Fruit fly (Drosophila melanogaster): Measurements from ENCODE around the gene CG4259.

CG4259 gene

dm6 chr2L:2163568-2163953 is 34.5 kb upstream of the CG4259 start (continued):
- TF ChIP-seq CG33213 (GFP tag; optimal IDR thresholded peaks at IDR 0.05) (peak; percentile 72), cg (GFP tag; optimal IDR thresholded peaks at IDR 0.05) (no peak), Fer2 (tag; optimal IDR thresholded peaks at IDR 0.05) (no peak), Scr (GFP tag; IDR thresholded peaks at IDR 0.05; ENCODE audit: partially characterized antibody) (no peak), CG11695 (GFP tag; IDR thresholded peaks at IDR 0.05) (peak; percentile 85), PHDP (tag; optimal IDR thresholded peaks at IDR 0.05) (peak; percentile 83), CG18619 (GFP tag; optimal IDR thresholded peaks at IDR 0.05) (peak; percentile 87), BtbVII (GFP tag; optimal IDR thresholded peaks at IDR 0.05) (peak; percentile 79), CG2875 (GFP tag; optimal IDR thresholded peaks at IDR 0.05) (peak; percentile 89), NfI (GFP tag; optimal IDR thresholded peaks at IDR 0.05) (peak; percentile 74), CG13123 (GFP tag; optimal IDR thresholded peaks at IDR 0.05) (peak; percentile 64), lmd (GFP tag; IDR thresholded peaks at IDR 0.05) (peak; percentile 92), CG14441 (GFP tag; IDR thresholded peaks at IDR 0.05) (peak; percentile 86), maf-S (GFP tag; optimal IDR thresholded peaks at IDR 0.05) (peak; percentile 63), vfl (GFP tag; optimal IDR thresholded peaks at IDR 0.05) (peak; percentile 32), CG18476 (GFP tag; optimal IDR thresholded peaks at IDR 0.05) (peak; percentile 85), pb (GFP tag; optimal IDR thresholded peaks at IDR 0.05) (peak; percentile 90), Med (GFP tag) (peak; percentile 98), CG17802 (tag; optimal IDR thresholded peaks at IDR 0.05) (peak; percentile 76), CG4707 (GFP tag; optimal IDR thresholded peaks at IDR 0.05) (peak; percentile 81), CG10654 (GFP tag; optimal IDR thresholded peaks at IDR 0.05) (peak; percentile 78), CG11247 (GFP tag; IDR thresholded peaks at IDR 0.05) (peak; percentile 83), CG14014 (GFP tag; IDR thresholded peaks at IDR 0.05) (peak; percentile 87), HmgD (GFP tag; optimal IDR thresholded peaks at IDR 0.05) (no peak), jing (GFP tag; optimal IDR thresholded peaks at IDR 0.05) (peak; percentile 82), CG15514 (GFP tag; optimal IDR thresholded peaks at IDR 0.05) (peak; percentile 52), CG7357 (GFP tag; IDR thresholded peaks at IDR 0.05) (peak; percentile 85), Kr (GFP tag; optimal IDR thresholded peaks at IDR 0.05) (peak; percentile 8), run (tag; optimal IDR thresholded peaks at IDR 0.05) (no peak), Awh (GFP tag; IDR thresholded peaks at IDR 0.05) (peak; percentile 92), Hand (GFP tag; optimal IDR thresholded peaks at IDR 0.05) (peak; percentile 43), da (GFP tag; optimal IDR thresholded peaks at IDR 0.05) (peak; percentile 82), az2 (GFP tag; optimal IDR thresholded peaks at IDR 0.05) (peak; percentile 86), Blimp-1 (GFP tag; optimal IDR thresholded peaks at IDR 0.05) (peak; percentile 90), CG9609 (GFP tag; optimal IDR thresholded peaks at IDR 0.05) (peak; percentile 94), nerfin-1 (tag; optimal IDR thresholded peaks at IDR 0.05) (peak; percentile 79), pita (GFP tag; optimal IDR thresholded peaks at IDR 0.05) (no peak), CG12104 (GFP tag; optimal IDR thresholded peaks at IDR 0.05) (no peak), Sox100B (GFP tag; optimal IDR thresholded peaks at IDR 0.05) (peak; percentile 77), sc (optimal IDR thresholded peaks at IDR 0.05) (no peak), sc (GFP tag; optimal IDR thresholded peaks at IDR 0.05) (peak; percentile 88), crp (GFP tag; optimal IDR thresholded peaks at IDR 0.05) (peak in 1 of 2 experiments; percentile 63), CG12299 (tag; optimal IDR thresholded peaks at IDR 0.05) (peak; percentile 67), Hsf (GFP tag; optimal IDR thresholded peaks at IDR 0.05) (peak; percentile 86), toy (GFP tag; IDR thresholded peaks at IDR 0.05) (peak; percentile 81), Doc2 (GFP tag; IDR thresholded peaks at IDR 0.05) (peak; percentile 19; the same call in 1 of the 2 replicates), chif (GFP tag; optimal IDR thresholded peaks at IDR 0.05) (peak; percentile 87 to 93), CG14050 (GFP tag; IDR thresholded peaks at IDR 0.05) (peak; percentile 81), CG31441 (GFP tag; IDR thresholded peaks at IDR 0.05) (peak; percentile 91), pfk (GFP tag; optimal IDR thresholded peaks at IDR 0.05) (no peak), Lhr (GFP tag; optimal IDR thresholded peaks at IDR 0.05) (peak; percentile 83)
